In genomic region chrII:4004614-4005013, ce11 we compare ENCODE assay signal across 2 worm cellular contexts.
A peak's percentile ranks its signal among the peaks of the same experiment; 100 is the strongest.
TF ChIP-seq lines count a peak whose summit lies in the region.

Gene ephx-1, plus strand, starts transcription at chrII:4004914.

TF ChIP-seq in whole organism, L3 larva, 47 proteins besides CTCF, POLR2A, EP300 and RAD21:
- TF ChIP-seq nhr-11 (tag; optimal IDR thresholded peaks at IDR 0.05; lab: Kevin White, UChicago) (no peak), fkh-10 (GFP tag; optimal IDR thresholded peaks at IDR 0.05; lab: Kevin White, UChicago) (no peak), pha-4 (tag; optimal IDR thresholded peaks at IDR 0.05; lab: Kevin White, UChicago) (peak; percentile 19), ceh-9 (tag; optimal IDR thresholded peaks at IDR 0.05; lab: Kevin White, UChicago) (no peak), nhr-237 (tag; optimal IDR thresholded peaks at IDR 0.05; lab: Kevin White, UChicago) (no peak), eor-1 (tag; optimal IDR thresholded peaks at IDR 0.05; lab: Kevin White, UChicago) (no peak)

TF ChIP-seq in whole organism, L4 larva, 104 proteins besides CTCF, POLR2A, EP300 and RAD21:
- TF ChIP-seq dmd-8 (GFP tag; IDR thresholded peaks at IDR 0.05; lab: Robert Waterston, UW) (0 out of 2 replicates have a peak, but pooled peaks have one; percentile 2), arid-1 (GFP tag; conservative IDR thresholded peaks at IDR 0.05; lab: Robert Waterston, UW) (no peak)

Comparison
In these comparisons a context has a peak if more than half of its experiments do, and no peak if none do; other contexts are left out.
1. Of the 28 proteins assayed by ChIP-seq in both whole organism, L4 larva and whole organism, L3 larva: peak only in whole organism, L4 larva: none; only in whole organism, L3 larva: pha-4; in both: none; in neither: 27.